Worm (Caenorhabditis elegans) whole organism, L3 larva: ENCODE data around the gene lpr-6.

Experiments
- R02D3.7 ChIP-seq: fragments of 150-350 bp; optimal IDR thresholded peaks from 2 replicates; lab custom pipeline; 2014; ENCODE audit warnings: missing biosample characterization, missing genetic modification characterization
- ZK546.5 ChIP-seq: sonication (generic microtip); optimal IDR thresholded peaks from 2 replicates; lab custom pipeline; 2017; ENCODE audit warnings: missing biosample characterization, missing genetic modification characterization
- aly-2 ChIP-seq: fragments of 150-350 bp; optimal IDR thresholded peaks from 2 replicates; lab custom pipeline; 2014; ENCODE audit warnings: missing biosample characterization, missing genetic modification characterization
- ama-1 ChIP-seq: fragments of 150-350 bp; optimal IDR thresholded peaks from 2 replicates; lab custom pipeline; 2018
- ceh-16 ChIP-seq: sonication (generic microtip); optimal IDR thresholded peaks from 2 replicates; lab custom pipeline; 2017; ENCODE audit warnings: missing biosample characterization, missing genetic modification characterization
- ceh-28 ChIP-seq: fragments of 150-350 bp; optimal IDR thresholded peaks from 2 replicates; lab custom pipeline; 2014; ENCODE audit warnings: missing biosample characterization, missing genetic modification reagents, missing genetic modification characterization
- ceh-82 ChIP-seq: fragments of 150-350 bp; optimal IDR thresholded peaks from 2 replicates; lab custom pipeline; 2014; ENCODE audit warnings: missing biosample characterization, missing genetic modification characterization
- ceh-9 ChIP-seq: sonication (generic microtip); optimal IDR thresholded peaks from 2 replicates; lab custom pipeline; 2018; ENCODE audit warnings: missing biosample characterization, missing genetic modification characterization
- daf-12 ChIP-seq: fragments of 150-350 bp; optimal IDR thresholded peaks from 2 replicates; lab custom pipeline; 2014; ENCODE audit warnings: missing biosample characterization, missing genetic modification reagents, missing genetic modification characterization
- egl-27 ChIP-seq: sonication (generic microtip); optimal IDR thresholded peaks from 4 replicates; lab custom pipeline; 2017; ENCODE audit warnings: missing biosample characterization, missing genetic modification reagents, missing genetic modification characterization
- egl-5 ChIP-seq: fragments of 150-350 bp; optimal IDR thresholded peaks from 2 replicates; lab custom pipeline; 2017; ENCODE audit warnings: missing biosample characterization, missing genetic modification reagents, missing genetic modification characterization, inconsistent platforms
- elt-1 ChIP-seq: fragments of 150-350 bp; optimal IDR thresholded peaks from 2 replicates; lab custom pipeline; 2014; ENCODE audit warnings: missing biosample characterization, missing genetic modification characterization
- elt-2 ChIP-seq: sonication (generic microtip); optimal IDR thresholded peaks from 2 replicates; lab custom pipeline; 2016; ENCODE audit warnings: missing genetic modification reagents, mild to moderate bottlenecking, missing genetic modification characterization, missing compliant biosample characterization
- elt-3 ChIP-seq, 3 experiments: fragments of 150-350 bp in 1 of 3; sonication (generic microtip) in 2 of 3; optimal IDR thresholded peaks; 2 replicates in 2 of 3; 4 replicates in 1 of 3; lab custom pipeline; 2014 to 2017; ENCODE audit warnings: missing biosample characterization in 3 of 3, missing genetic modification characterization in 3 of 3
- eor-1 ChIP-seq, 2 experiments: fragments of 150-350 bp; optimal IDR thresholded peaks; 2 replicates each; lab custom pipeline; 2014 to 2018; ENCODE audit warnings: missing biosample characterization in 2 of 2, missing genetic modification characterization in 2 of 2
- fkh-10 ChIP-seq: sonication (generic microtip); optimal IDR thresholded peaks from 2 replicates; lab custom pipeline; 2017; ENCODE audit warnings: missing biosample characterization, missing genetic modification reagents, missing genetic modification characterization
- fkh-2 ChIP-seq: fragments of 150-350 bp; optimal IDR thresholded peaks from 2 replicates; lab custom pipeline; 2014; ENCODE audit warnings: missing biosample characterization, missing genetic modification reagents, missing genetic modification characterization
- fos-1 ChIP-seq: fragments of 150-350 bp; optimal IDR thresholded peaks from 2 replicates; lab custom pipeline; 2014; ENCODE audit warnings: missing biosample characterization, missing genetic modification characterization
- hmg-11 ChIP-seq: sonication (generic microtip); optimal IDR thresholded peaks from 2 replicates; lab custom pipeline; 2016; ENCODE audit warnings: missing genetic modification characterization, missing compliant biosample characterization
- jun-1 ChIP-seq: fragments of 150-350 bp; optimal IDR thresholded peaks from 2 replicates; lab custom pipeline; 2014; ENCODE audit warnings: missing biosample characterization, missing genetic modification reagents, missing genetic modification characterization
- lin-15B ChIP-seq: fragments of 150-350 bp; optimal IDR thresholded peaks from 2 replicates; lab custom pipeline; 2014; ENCODE audit warnings: missing biosample characterization, missing genetic modification characterization
- lin-39 ChIP-seq: fragments of 150-350 bp; optimal IDR thresholded peaks from 2 replicates; lab custom pipeline; 2018; ENCODE audit warnings: missing biosample characterization, missing genetic modification reagents, missing genetic modification characterization
- lsy-12 ChIP-seq: sonication (generic microtip); optimal IDR thresholded peaks from 2 replicates; lab custom pipeline; 2016; ENCODE audit warnings: mild to moderate bottlenecking, missing genetic modification characterization, missing compliant biosample characterization
- mdl-1 ChIP-seq: fragments of 150-350 bp; optimal IDR thresholded peaks from 2 replicates; lab custom pipeline; 2014; ENCODE audit warnings: missing biosample characterization, missing genetic modification characterization
- mml-1 ChIP-seq: fragments of 150-350 bp; sonication (generic microtip); optimal IDR thresholded peaks from 3 replicates; lab custom pipeline; 2014; ENCODE audit warnings: missing biosample characterization, missing genetic modification characterization
- nfya-1 ChIP-seq: sonication (generic microtip); optimal IDR thresholded peaks from 2 replicates; lab custom pipeline; 2017; ENCODE audit warnings: missing genetic modification characterization, mild to moderate bottlenecking, missing compliant biosample characterization, antibody characterized with exemption, moderate library complexity; ENCODE audit not compliant: insufficient read depth
- nhr-11 ChIP-seq: fragments of 150-350 bp; optimal IDR thresholded peaks from 2 replicates; lab custom pipeline; 2014; ENCODE audit warnings: missing biosample characterization, missing genetic modification characterization
- nhr-12 ChIP-seq: fragments of 150-350 bp; optimal IDR thresholded peaks from 2 replicates; lab custom pipeline; 2014; ENCODE audit warnings: missing biosample characterization, missing genetic modification characterization
- nhr-23 ChIP-seq: fragments of 150-350 bp; optimal IDR thresholded peaks from 2 replicates; lab custom pipeline; 2014; ENCODE audit warnings: missing biosample characterization, missing genetic modification reagents, missing genetic modification characterization
- nhr-237 ChIP-seq: fragments of 150-350 bp; optimal IDR thresholded peaks from 2 replicates; lab custom pipeline; 2014; ENCODE audit warnings: missing biosample characterization, missing genetic modification characterization
- nhr-25 ChIP-seq: sonication (generic microtip); optimal IDR thresholded peaks from 2 replicates; lab custom pipeline; 2017; ENCODE audit warnings: missing biosample characterization, missing genetic modification characterization
- nhr-28 ChIP-seq: fragments of 150-350 bp; optimal IDR thresholded peaks from 2 replicates; lab custom pipeline; 2014; ENCODE audit warnings: missing biosample characterization, missing genetic modification characterization
- nhr-43 ChIP-seq: sonication (generic microtip); optimal IDR thresholded peaks from 2 replicates; lab custom pipeline; 2016; ENCODE audit warnings: mild to moderate bottlenecking, missing genetic modification characterization, missing compliant biosample characterization; ENCODE audit not compliant: poor library complexity, severe bottlenecking
- nhr-67 ChIP-seq: fragments of 150-350 bp; optimal IDR thresholded peaks from 2 replicates; lab custom pipeline; 2014; ENCODE audit warnings: missing biosample characterization, missing genetic modification characterization
- nhr-76 ChIP-seq: fragments of 150-350 bp; sonication (generic microtip); optimal IDR thresholded peaks from 5 replicates; lab custom pipeline; 2014; ENCODE audit warnings: missing biosample characterization, missing genetic modification characterization
- nhr-77 ChIP-seq: fragments of 150-350 bp; optimal IDR thresholded peaks from 2 replicates; lab custom pipeline; 2014; ENCODE audit warnings: missing biosample characterization, missing genetic modification characterization
- pha-4 ChIP-seq: fragments of 150-350 bp; optimal IDR thresholded peaks from 2 replicates; lab custom pipeline; 2014; ENCODE audit warnings: missing biosample characterization, missing genetic modification reagents, missing genetic modification characterization
- pqm-1 ChIP-seq: fragments of 150-350 bp; optimal IDR thresholded peaks from 2 replicates; lab custom pipeline; 2017; ENCODE audit warnings: missing biosample characterization, missing genetic modification characterization, inconsistent platforms
- sea-2 ChIP-seq: fragments of 150-350 bp; sonication (generic microtip); optimal IDR thresholded peaks from 4 replicates; lab custom pipeline; 2014; ENCODE audit warnings: missing biosample characterization, missing genetic modification reagents, missing genetic modification characterization
- skn-1 ChIP-seq: fragments of 150-350 bp; optimal IDR thresholded peaks from 2 replicates; lab custom pipeline; 2014; ENCODE audit warnings: missing biosample characterization, missing genetic modification characterization
- snpc-4 ChIP-seq: fragments of 150-350 bp; optimal IDR thresholded peaks from 2 replicates; lab custom pipeline; 2014; ENCODE audit warnings: missing biosample characterization, missing genetic modification characterization
- tbx-2 ChIP-seq: sonication (generic microtip); optimal IDR thresholded peaks from 2 replicates; lab custom pipeline; 2016; ENCODE audit warnings: mild to moderate bottlenecking, missing genetic modification characterization, missing compliant biosample characterization
- unc-39 ChIP-seq: sonication (generic microtip); optimal IDR thresholded peaks from 4 replicates; lab custom pipeline; 2017; ENCODE audit warnings: missing biosample characterization, missing genetic modification characterization
- unc-62 ChIP-seq: fragments of 150-350 bp; sonication (generic microtip); optimal IDR thresholded peaks from 4 replicates; lab custom pipeline; 2014; ENCODE audit warnings: missing biosample characterization, missing genetic modification reagents, missing genetic modification characterization
- zag-1 ChIP-seq: fragments of 150-350 bp; optimal IDR thresholded peaks from 2 replicates; lab custom pipeline; 2014; ENCODE audit warnings: missing biosample characterization, missing genetic modification characterization
- ztf-11 ChIP-seq: fragments of 150-350 bp; optimal IDR thresholded peaks from 2 replicates; lab custom pipeline; 2014; ENCODE audit warnings: missing biosample characterization, missing genetic modification characterization
- ztf-4 ChIP-seq: fragments of 150-350 bp; optimal IDR thresholded peaks from 2 replicates; lab custom pipeline; 2014; ENCODE audit warnings: missing biosample characterization, missing genetic modification characterization

lpr-6 gene

DNA sequence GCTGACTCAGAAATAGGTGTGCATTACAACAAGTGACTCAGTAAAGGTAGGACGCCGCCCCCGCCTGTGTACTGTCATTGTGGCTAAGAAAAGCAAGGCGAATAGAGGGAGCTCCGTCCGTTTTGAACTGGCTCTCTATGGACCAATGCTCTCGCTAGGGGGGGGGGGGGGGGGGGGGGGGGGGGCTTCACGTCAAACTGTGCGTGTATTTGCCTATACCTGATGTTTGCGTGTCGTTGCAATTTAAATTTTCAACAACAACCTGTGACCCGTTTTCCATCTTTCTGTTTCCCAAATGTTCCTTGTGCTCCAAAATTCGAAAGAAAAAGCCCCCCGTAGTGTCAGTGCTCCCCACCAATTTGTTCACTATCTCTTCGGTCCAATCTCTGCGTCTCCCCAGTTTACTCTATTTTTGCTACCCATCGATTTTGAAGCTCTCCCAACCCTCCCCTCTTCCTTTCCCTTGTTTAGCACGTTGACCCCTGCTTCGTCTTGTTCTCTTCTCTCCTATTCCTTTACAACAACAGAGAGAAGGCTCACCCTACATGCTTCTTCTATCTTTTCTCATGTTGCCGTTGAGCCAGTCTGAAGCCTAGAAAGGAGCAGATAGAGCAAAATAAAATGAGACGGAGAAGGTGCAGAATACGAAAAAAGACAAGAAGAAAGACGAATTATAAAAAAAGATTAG is 25.2 kb upstream of the lpr-6 start:
- TF ChIP-seq snpc-4 (tag; lab: Kevin White, UChicago) (no peak), egl-5 (tag; lab: Kevin White, UChicago) (no peak), lsy-12 (tag; lab: Kevin White, UChicago) (no peak), mdl-1 (tag; lab: Kevin White, UChicago) (no peak), nhr-237 (tag; lab: Kevin White, UChicago) (no peak), zag-1 (tag; lab: Kevin White, UChicago) (no peak), lin-15B (peak; percentile 10), ceh-16 (tag; lab: Kevin White, UChicago) (no peak), elt-3 (tag; optimal IDR thresholded peaks at IDR 0.05; lab: Kevin White, UChicago) (no peak), ZK546.5 (tag; lab: Kevin White, UChicago) (no peak), elt-1 (tag; lab: Kevin White, UChicago) (no peak), ztf-4 (no peak), unc-62 (GFP tag; lab: Kevin White, UChicago) (no peak), unc-39 (tag; lab: Kevin White, UChicago) (no peak), elt-2 (tag; lab: Kevin White, UChicago) (peak; percentile 42), aly-2 (tag; lab: Kevin White, UChicago) (no peak), nhr-25 (tag; lab: Kevin White, UChicago) (no peak), sea-2 (GFP tag; lab: Kevin White, UChicago) (no peak), ceh-82 (tag; lab: Kevin White, UChicago) (no peak), egl-27 (tag; lab: Kevin White, UChicago) (no peak), mml-1 (tag; lab: Kevin White, UChicago) (no peak), jun-1 (tag; lab: Kevin White, UChicago) (no peak), R02D3.7 (no peak), pqm-1 (peak; percentile 10), skn-1 (tag; lab: Kevin White, UChicago) (no peak), nhr-12 (no peak), ztf-11 (no peak), nhr-28 (no peak), ceh-28 (tag; lab: Kevin White, UChicago) (peak; percentile 43), nhr-77 (tag; lab: Kevin White, UChicago) (no peak), pha-4 (tag; lab: Kevin White, UChicago) (peak; percentile 69), nhr-11 (tag; lab: Kevin White, UChicago) (peak; percentile 1), nfya-1 (tag; lab: Kevin White, UChicago) (peak; percentile 69), hmg-11 (peak; percentile 27), ama-1 (lab: Kevin White, UChicago) (no peak), fkh-10 (GFP tag; lab: Kevin White, UChicago) (peak; percentile 31), eor-1 (tag; optimal IDR thresholded peaks at IDR 0.05; lab: Kevin White, UChicago) (no peak), nhr-76 (tag; lab: Kevin White, UChicago) (no peak), fkh-2 (no peak), nhr-23 (tag; lab: Kevin White, UChicago) (no peak), ceh-9 (tag; lab: Kevin White, UChicago) (no peak), nhr-67 (tag; lab: Kevin White, UChicago) (no peak), fos-1 (tag; lab: Kevin White, UChicago) (no peak), daf-12 (no peak), lin-39 (tag; lab: Kevin White, UChicago) (peak; percentile 72), nhr-43 (tag; lab: Kevin White, UChicago) (no peak), tbx-2 (tag; lab: Kevin White, UChicago) (peak; percentile 23)
